Worm (Caenorhabditis elegans) whole organism, late embryonic: Measurements from ENCODE around the gene aps-2.

Experiments used
- C08G9.2 ChIP-seq: sonication (generic microtip); optimal IDR thresholded peaks from 2 replicates; lab custom pipeline; 2016; ENCODE audit warnings: mild to moderate bottlenecking, missing genetic modification characterization, moderate library complexity, missing compliant biosample characterization
- F13H6.1 ChIP-seq: sonication (generic microtip); optimal IDR thresholded peaks from 2 replicates; lab custom pipeline; 2016; ENCODE audit warnings: missing genetic modification characterization, missing compliant biosample characterization
- ama-1 ChIP-seq: fragments of 150-350 bp; optimal IDR thresholded peaks from 2 replicates; lab custom pipeline; 2014
- ceh-45 ChIP-seq: fragments of 200-800 bp; sonication (Bioruptor generic); IDR thresholded peaks from 2 replicates; pipeline ENCODE4 v1.3.6; 2022; ENCODE audit warnings: missing genetic modification reagents, missing genetic modification characterization, missing compliant biosample characterization
- fkh-10 ChIP-seq: fragments of 150-350 bp; optimal IDR thresholded peaks from 2 replicates; lab custom pipeline; 2014; ENCODE audit warnings: missing biosample characterization, missing genetic modification reagents, missing genetic modification characterization
- hlh-13 ChIP-seq: fragments of 200-800 bp; sonication (Bioruptor generic); optimal IDR thresholded peaks from 2 replicates; lab custom pipeline; 2018; ENCODE audit warnings: mild to moderate bottlenecking, missing genetic modification characterization, missing compliant biosample characterization
- pros-1 ChIP-seq: fragments of 150-350 bp; optimal IDR thresholded peaks from 2 replicates; lab custom pipeline; 2014; ENCODE audit warnings: missing biosample characterization, missing genetic modification reagents, missing genetic modification characterization

DNA sequence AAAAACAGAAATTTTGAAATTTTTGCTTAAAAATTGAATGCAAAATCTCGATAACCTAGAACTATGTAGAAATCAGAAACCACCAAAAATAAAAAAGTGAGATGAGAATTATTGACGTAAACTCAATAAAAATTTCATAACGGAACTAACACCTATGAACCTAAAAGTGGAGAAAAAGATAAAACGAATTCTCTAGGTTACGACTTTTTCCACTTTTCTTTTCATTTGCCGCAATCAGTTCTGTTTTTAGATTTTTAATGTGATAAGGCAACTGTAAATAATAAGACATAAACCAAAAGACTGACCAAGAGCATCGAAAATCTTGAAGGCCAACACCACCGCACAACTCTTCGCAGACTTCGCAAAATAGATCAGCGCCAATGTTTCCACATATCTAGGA, 44.0 kb downstream of the aps-2 start:
- TF ChIP-seq pros-1 (tag; lab: Kevin White, UChicago) (no peak), hlh-13 (GFP tag; lab: Kevin White, UChicago) (no peak), ama-1 (lab: Kevin White, UChicago) (no peak), F13H6.1 (no peak), C08G9.2 (tag; lab: Kevin White, UChicago) (no peak), fkh-10 (GFP tag; lab: Kevin White, UChicago) (no peak), ceh-45 (no peak)
